Fruit fly (Drosophila melanogaster): ENCODE measurements around the gene Boh2.
A peak's percentile ranks its signal among the peaks of the same experiment; 100 is the strongest.

DNA sequence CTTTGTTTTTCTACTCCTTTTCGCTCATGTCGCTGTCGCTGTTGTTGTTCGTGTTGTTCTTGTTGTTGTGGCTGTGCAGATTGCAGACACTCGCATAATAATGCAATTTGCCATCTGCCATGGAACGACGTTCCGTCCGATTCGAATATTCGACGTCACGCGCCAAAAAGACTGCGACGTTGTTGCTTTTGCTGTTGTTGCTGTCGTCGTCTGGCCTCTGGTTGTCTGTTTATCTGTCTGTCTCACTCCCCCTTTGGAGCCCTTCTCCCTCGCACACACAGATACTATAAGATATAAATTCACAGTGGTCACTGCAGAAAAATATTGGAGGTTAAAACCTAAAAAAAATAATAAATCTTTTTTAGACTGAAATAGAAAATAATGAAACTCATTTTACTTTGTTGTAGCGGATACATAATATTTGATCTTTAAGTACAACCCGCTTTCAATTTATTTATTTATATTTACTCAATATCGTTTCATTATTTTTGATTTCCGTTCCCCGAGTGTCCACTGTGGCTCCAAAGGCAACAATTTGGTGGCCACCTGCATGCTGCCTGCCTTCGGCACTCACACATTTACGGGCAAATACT, 40.7 kb downstream of the Boh2 start:
- TF ChIP-seq EcR (GFP tag; optimal IDR thresholded peaks at IDR 0.05) (no peak), CG9948 (tag; optimal IDR thresholded peaks at IDR 0.05) (peak; percentile 87), CG8301 (tag; optimal IDR thresholded peaks at IDR 0.05) (peak; percentile 75), CG4496 (GFP tag; IDR thresholded peaks at IDR 0.05) (peak; percentile 70; the same call in 2 of the 3 replicates), CG14655 (GFP tag; optimal IDR thresholded peaks at IDR 0.05) (peak; percentile 84), gl (tag; optimal IDR thresholded peaks at IDR 0.05) (peak; percentile 39)

Measured in whole organism, pupa.